Fruit fly (Drosophila melanogaster) whole organism, prepupa: ENCODE data around the gene CG12994.

Experiments
- Blimp-1 ChIP-seq: fragments of 200-800 bp; sonication (Bioruptor generic); optimal IDR thresholded peaks from 3 replicates; lab custom pipeline; 2017; ENCODE audit warnings: missing biosample characterization, missing genetic modification characterization, mild to moderate bottlenecking, moderate library complexity, missing genetic modification reagents
- CG15336 ChIP-seq: fragments of 200-800 bp; sonication (Bioruptor generic); IDR thresholded peaks from 2 replicates; pipeline ENCODE4 v1.3.6; 2022; ENCODE audit warnings: missing biosample characterization, missing genetic modification characterization
- CG1621 ChIP-seq: fragments of 200-800 bp; sonication (Bioruptor generic); optimal IDR thresholded peaks from 3 replicates; lab custom pipeline; 2018; ENCODE audit warnings: missing biosample characterization, mild to moderate bottlenecking, missing genetic modification characterization
- CG16779 ChIP-seq: fragments of 200-800 bp; sonication (Bioruptor generic); optimal IDR thresholded peaks from 3 replicates; lab custom pipeline; 2017; ENCODE audit warnings: missing biosample characterization, mild to moderate bottlenecking, missing genetic modification characterization
- CG6792 ChIP-seq: fragments of 200-800 bp; sonication (Bioruptor generic); optimal IDR thresholded peaks from 3 replicates; lab custom pipeline; 2016; ENCODE audit warnings: missing biosample characterization, missing genetic modification characterization
- CG8319 ChIP-seq: fragments of 200-800 bp; sonication (Bioruptor generic); optimal IDR thresholded peaks from 3 replicates; lab custom pipeline; 2016; ENCODE audit warnings: missing biosample characterization, missing genetic modification characterization
- Gug ChIP-seq: fragments of 200-800 bp; sonication (Bioruptor generic); IDR thresholded peaks from 2 replicates; pipeline ENCODE4 v1.3.6; 2022; ENCODE audit warnings: missing biosample characterization, missing genetic modification characterization
- OdsH ChIP-seq: fragments of 200-800 bp; sonication (Bioruptor generic); optimal IDR thresholded peaks from 3 replicates; lab custom pipeline; 2016; ENCODE audit warnings: missing biosample characterization, missing genetic modification characterization
- achi ChIP-seq: fragments of 200-800 bp; sonication (Bioruptor generic); optimal IDR thresholded peaks from 3 replicates; lab custom pipeline; 2016; ENCODE audit warnings: missing biosample characterization, missing genetic modification characterization
- acj6 ChIP-seq: fragments of 200-800 bp; sonication (Bioruptor generic); optimal IDR thresholded peaks from 3 replicates; lab custom pipeline; 2016; ENCODE audit warnings: missing biosample characterization, missing genetic modification characterization
- cyc ChIP-seq: fragments of 200-800 bp; sonication (Bioruptor generic); optimal IDR thresholded peaks from 3 replicates; lab custom pipeline; 2016; ENCODE audit warnings: missing biosample characterization, missing genetic modification characterization
- dsx ChIP-seq: fragments of 200-800 bp; optimal IDR thresholded peaks from 3 replicates; lab custom pipeline; 2019; ENCODE audit warnings: missing biosample characterization, mild to moderate bottlenecking, missing genetic modification characterization, moderate library complexity; ENCODE audit not compliant: poor library complexity, severe bottlenecking
- fkh ChIP-seq: fragments of 200-800 bp; sonication (Bioruptor generic); optimal IDR thresholded peaks from 3 replicates; lab custom pipeline; 2017; ENCODE audit warnings: missing biosample characterization, mild to moderate bottlenecking, missing genetic modification characterization, moderate library complexity
- topi ChIP-seq: fragments of 200-800 bp; sonication (Bioruptor generic); optimal IDR thresholded peaks from 3 replicates; lab custom pipeline; 2016; ENCODE audit warnings: missing biosample characterization, missing genetic modification characterization

dm6 chrX:17443880-17444279, at the start of gene CG12994, which contains the start of gene CG46464:
- no peak for TF ChIP-seq acj6 (GFP tag; lab: Kevin White, UChicago)
- TF ChIP-seq cyc (GFP tag; lab: Kevin White, UChicago), result no peak
- TF ChIP-seq dsx (GFP tag; lab: Kevin White, UChicago), result no peak
- no peak for TF ChIP-seq CG6792 (GFP tag; lab: Kevin White, UChicago)
- TF ChIP-seq topi (GFP tag; lab: Kevin White, UChicago), result no peak
- TF ChIP-seq CG8319 (GFP tag; lab: Kevin White, UChicago), result no peak
- no peak for TF ChIP-seq OdsH (GFP tag; lab: Kevin White, UChicago)
- no peak for TF ChIP-seq achi
- TF ChIP-seq fkh, result no peak
- no peak for TF ChIP-seq Gug (GFP tag; lab: Robert Waterston, UW)
- no peak for TF ChIP-seq Blimp-1 (GFP tag; lab: Kevin White, UChicago)
- no peak for TF ChIP-seq CG1621 (tag; lab: Kevin White, UChicago)
- TF ChIP-seq CG16779 (tag; lab: Kevin White, UChicago), result no peak
- no peak for TF ChIP-seq CG15336 (GFP tag; lab: Robert Waterston, UW)
